ENCODE assay signal across 1 worm cellular context in the genomic region with DNA sequence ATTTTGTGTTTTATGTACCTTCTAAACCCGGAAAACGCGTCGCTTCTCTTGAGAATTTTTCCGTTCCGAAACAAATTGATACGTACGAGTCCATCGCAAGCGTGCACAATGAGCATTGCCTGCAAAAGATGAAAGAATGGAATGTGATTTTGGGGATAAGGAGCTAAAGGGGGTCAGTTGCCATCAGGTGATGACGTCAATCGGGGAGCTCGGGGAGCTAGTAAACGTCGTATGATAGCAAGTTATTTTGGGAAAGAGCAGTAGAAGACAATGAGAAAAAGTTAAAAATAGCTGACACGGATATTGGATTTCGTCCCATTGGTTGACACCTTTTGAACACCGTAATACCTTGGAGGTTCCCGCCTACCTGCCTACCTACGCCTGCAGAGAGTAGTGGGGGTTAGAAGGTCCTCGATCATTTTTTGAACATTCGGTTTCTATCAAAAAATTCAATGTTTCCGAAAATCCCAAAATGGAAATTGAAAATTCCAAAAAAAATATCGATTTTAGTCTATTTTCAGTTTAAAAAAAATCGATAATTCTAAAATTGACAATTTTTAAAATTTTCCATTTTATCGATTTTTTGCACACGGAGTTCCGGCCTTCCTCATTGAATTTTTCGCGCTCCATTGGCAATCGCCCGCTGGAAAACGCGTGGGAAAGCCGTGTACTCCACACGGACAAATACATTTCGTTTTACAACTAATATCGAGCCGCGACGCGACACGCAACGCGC.
TF ChIP-seq lines count a peak whose summit lies in the region.

No protein-coding gene starts in this region.

TF ChIP-seq in whole organism, L1 larva, 84 proteins besides CTCF, POLR2A, EP300 and RAD21 (continued from another document):
- TF ChIP-seq xbp-1 (tag; optimal IDR thresholded peaks at IDR 0.05; lab: Kevin White, UChicago) (peak; percentile 6), mep-1 (tag; optimal IDR thresholded peaks at IDR 0.05; lab: Kevin White, UChicago) (no peak), unc-130 (tag; optimal IDR thresholded peaks at IDR 0.05; lab: Kevin White, UChicago) (peak; percentile 72), mdl-1 (tag; optimal IDR thresholded peaks at IDR 0.05; lab: Kevin White, UChicago) (peak in 1 of 2 experiments; percentile 44), skn-1 (tag; optimal IDR thresholded peaks at IDR 0.05; lab: Kevin White, UChicago) (no peak), ces-1 (GFP tag; optimal IDR thresholded peaks at IDR 0.05; lab: Kevin White, UChicago) (no peak), nhr-19 (GFP tag; conservative IDR thresholded peaks at IDR 0.05; lab: Robert Waterston, UW) (peak; percentile 64), unc-86 (tag; optimal IDR thresholded peaks at IDR 0.05; lab: Kevin White, UChicago) (no peak), C16A3.4 (tag; optimal IDR thresholded peaks at IDR 0.05; lab: Kevin White, UChicago) (no peak), dpl-1 (GFP tag; optimal IDR thresholded peaks at IDR 0.05; lab: Kevin White, UChicago) (no peak), hlh-17 (GFP tag; optimal IDR thresholded peaks at IDR 0.05; lab: Kevin White, UChicago; ENCODE audit: borderline replicate concordance) (no peak), swsn-7 (tag; optimal IDR thresholded peaks at IDR 0.05; lab: Kevin White, UChicago) (no peak), nhr-28 (tag; optimal IDR thresholded peaks at IDR 0.05; lab: Kevin White, UChicago) (no peak), nhr-85 (tag; lab: Kevin White, UChicago) (no peak), ceh-82 (tag; optimal IDR thresholded peaks at IDR 0.05; lab: Kevin White, UChicago) (no peak), pqm-1 (tag; optimal IDR thresholded peaks at IDR 0.05; lab: Kevin White, UChicago) (no peak), dsc-1 (tag; optimal IDR thresholded peaks at IDR 0.05; lab: Kevin White, UChicago) (no peak), lin-14 (GFP tag; optimal IDR thresholded peaks at IDR 0.05; lab: Kevin White, UChicago) (peak; percentile 45), elt-3 (tag; optimal IDR thresholded peaks at IDR 0.05; lab: Kevin White, UChicago) (no peak), ztf-4 (tag; optimal IDR thresholded peaks at IDR 0.05; lab: Kevin White, UChicago) (no peak), blmp-1 (tag; optimal IDR thresholded peaks at IDR 0.05; lab: Kevin White, UChicago) (no peak), fos-1 (tag; optimal IDR thresholded peaks at IDR 0.05; lab: Kevin White, UChicago) (no peak), mef-2 (tag; optimal IDR thresholded peaks at IDR 0.05; lab: Kevin White, UChicago) (peak; percentile 97), aha-1 (tag; optimal IDR thresholded peaks at IDR 0.05; lab: Kevin White, UChicago) (no peak), nhr-11 (tag; optimal IDR thresholded peaks at IDR 0.05; lab: Kevin White, UChicago) (no peak), aly-2 (tag; optimal IDR thresholded peaks at IDR 0.05; lab: Kevin White, UChicago) (no peak), hlh-4 (tag; optimal IDR thresholded peaks at IDR 0.05; lab: Kevin White, UChicago) (no peak), unc-62 (GFP tag; optimal IDR thresholded peaks at IDR 0.05; lab: Kevin White, UChicago) (no peak), zag-1 (tag; optimal IDR thresholded peaks at IDR 0.05; lab: Kevin White, UChicago) (no peak), grh-1 (GFP tag; IDR thresholded peaks at IDR 0.05; lab: Robert Waterston, UW) (no peak), nhr-47 (tag; optimal IDR thresholded peaks at IDR 0.05; lab: Kevin White, UChicago) (no peak), lin-39 (tag; optimal IDR thresholded peaks at IDR 0.05; lab: Kevin White, UChicago) (no peak), tlp-1 (tag; optimal IDR thresholded peaks at IDR 0.05; lab: Kevin White, UChicago) (no peak), unc-98 (GFP tag; IDR thresholded peaks at IDR 0.05; lab: Robert Waterston, UW) (no peak), rnt-1 (tag; optimal IDR thresholded peaks at IDR 0.05; lab: Kevin White, UChicago) (peak; percentile 89), egl-27 (tag; optimal IDR thresholded peaks at IDR 0.05; lab: Kevin White, UChicago) (no peak), ceh-90 (tag; optimal IDR thresholded peaks at IDR 0.05; lab: Kevin White, UChicago) (no peak), egl-13 (tag; optimal IDR thresholded peaks at IDR 0.05; lab: Kevin White, UChicago) (no peak), nhr-76 (tag; optimal IDR thresholded peaks at IDR 0.05; lab: Kevin White, UChicago) (no peak), nhr-12 (tag; optimal IDR thresholded peaks at IDR 0.05; lab: Kevin White, UChicago) (no peak), nhr-84 (tag; optimal IDR thresholded peaks at IDR 0.05; lab: Kevin White, UChicago) (no peak), fkh-10 (GFP tag; optimal IDR thresholded peaks at IDR 0.05; lab: Kevin White, UChicago) (no peak), nhr-90 (tag; optimal IDR thresholded peaks at IDR 0.05; lab: Kevin White, UChicago; ENCODE audit: poor library complexity) (no peak), snu-23 (GFP tag; optimal IDR thresholded peaks at IDR 0.05; lab: Kevin White, UChicago) (peak; percentile 29), ceh-88 (GFP tag; IDR thresholded peaks at IDR 0.05; lab: Robert Waterston, UW) (no peak), ceh-8 (GFP tag; optimal IDR thresholded peaks at IDR 0.05; lab: Kevin White, UChicago) (no peak), lsy-2 (tag; optimal IDR thresholded peaks at IDR 0.05; lab: Kevin White, UChicago) (peak; percentile 11 to 58), mab-9 (GFP tag; IDR thresholded peaks at IDR 0.05; lab: Robert Waterston, UW) (no peak), sox-4 (tag; optimal IDR thresholded peaks at IDR 0.05; lab: Kevin White, UChicago) (no peak), lin-35 (GFP tag; optimal IDR thresholded peaks at IDR 0.05; lab: Kevin White, UChicago) (no peak), snpc-4 (tag; optimal IDR thresholded peaks at IDR 0.05; lab: Kevin White, UChicago) (no peak), fkh-8 (tag; optimal IDR thresholded peaks at IDR 0.05; lab: Kevin White, UChicago) (no peak), nhr-71 (tag; optimal IDR thresholded peaks at IDR 0.05; lab: Kevin White, UChicago) (peak; percentile 84), pax-3 (tag; optimal IDR thresholded peaks at IDR 0.05; lab: Kevin White, UChicago) (no peak), hpl-2 (GFP tag; optimal IDR thresholded peaks at IDR 0.05; lab: Kevin White, UChicago) (no peak), efl-3 (GFP tag; optimal IDR thresholded peaks at IDR 0.05; lab: Kevin White, UChicago) (no peak), sptf-1 (tag; optimal IDR thresholded peaks at IDR 0.05; lab: Kevin White, UChicago) (no peak), ets-5 (GFP tag; IDR thresholded peaks at IDR 0.05; lab: Robert Waterston, UW) (no peak), lir-3 (tag; optimal IDR thresholded peaks at IDR 0.05; lab: Kevin White, UChicago; ENCODE audit: poor library complexity) (no peak), sup-37 (GFP tag; optimal IDR thresholded peaks at IDR 0.05; lab: Kevin White, UChicago) (no peak), unc-30 (tag; optimal IDR thresholded peaks at IDR 0.05; lab: Kevin White, UChicago) (no peak)
